Worm (Caenorhabditis elegans): ENCODE measurements around the gene F56D6.21.

F56D6.21 gene

DNA sequence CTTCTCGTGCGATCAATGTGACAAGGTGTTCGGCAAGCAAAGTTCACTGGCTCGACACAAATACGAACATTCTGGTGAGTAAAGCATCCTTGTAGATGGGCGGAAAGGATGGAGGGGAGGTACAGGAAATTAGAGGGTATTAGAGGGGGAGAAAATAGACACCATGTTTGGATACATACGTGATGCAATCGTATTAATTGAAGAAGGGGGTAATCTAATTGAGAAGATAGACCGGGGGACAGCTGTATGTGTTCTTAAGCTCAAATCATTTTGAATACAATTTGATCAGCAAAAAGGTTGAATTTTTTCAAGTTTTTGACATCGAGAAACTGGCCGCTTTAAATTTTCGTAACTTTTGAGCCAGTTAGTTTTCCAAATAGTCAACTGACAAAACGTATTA is 44.3 kb upstream of the F56D6.21 start:
- TF ChIP-seq egrh-3 (GFP tag; IDR thresholded peaks at IDR 0.05) (no peak), ceh-100 (GFP tag; IDR thresholded peaks at IDR 0.05) (no peak), chd-7 (tag; optimal IDR thresholded peaks at IDR 0.05) (no peak), gei-17 (GFP tag; optimal IDR thresholded peaks at IDR 0.05) (no peak), hlh-26 (GFP tag; conservative IDR thresholded peaks at IDR 0.05) (no peak), aptf-2 (GFP tag; conservative IDR thresholded peaks at IDR 0.05) (no peak), pha-4 (tag; optimal IDR thresholded peaks at IDR 0.05) (no peak), C06A6.2 (GFP tag; conservative IDR thresholded peaks at IDR 0.05) (no peak), lir-1 (GFP tag; conservative IDR thresholded peaks at IDR 0.05) (no peak), ceh-91 (GFP tag; IDR thresholded peaks at IDR 0.05) (no peak), snpc-4 (GFP tag; optimal IDR thresholded peaks at IDR 0.05) (no peak), snpc-4 (tag; optimal IDR thresholded peaks at IDR 0.05) (no peak), fkh-3 (tag; optimal IDR thresholded peaks at IDR 0.05) (no peak)

DNA sequence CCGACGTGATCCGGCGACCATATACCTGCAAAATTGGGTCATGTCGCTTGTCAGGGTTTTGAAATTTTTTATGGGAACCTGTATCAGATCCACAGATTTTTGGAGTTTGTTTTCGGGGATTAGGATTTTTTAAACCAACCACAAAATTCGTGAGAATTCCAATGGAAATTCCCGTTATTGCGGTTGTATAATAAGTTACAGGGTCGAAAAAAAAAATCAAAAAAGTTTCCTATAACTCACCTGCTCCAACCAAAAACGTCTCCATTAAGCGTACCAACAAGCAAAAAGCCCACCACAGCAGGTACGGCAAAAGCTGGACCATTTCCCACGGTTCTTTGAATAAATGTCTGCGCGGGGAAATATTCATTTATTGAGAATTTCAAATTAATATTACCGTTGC is 41.8 kb upstream of the F56D6.21 start:
- TF ChIP-seq nhr-90 (tag; optimal IDR thresholded peaks at IDR 0.05), result no peak
- TF ChIP-seq dox-1 (GFP tag; IDR thresholded peaks at IDR 0.05), result no peak
- TF ChIP-seq B0035.1 (tag; optimal IDR thresholded peaks at IDR 0.05), result no peak
- TF ChIP-seq ztf-18 (tag; optimal IDR thresholded peaks at IDR 0.05), result no peak
- TF ChIP-seq F37B4.10 (GFP tag; IDR thresholded peaks at IDR 0.05), result no peak

DNA sequence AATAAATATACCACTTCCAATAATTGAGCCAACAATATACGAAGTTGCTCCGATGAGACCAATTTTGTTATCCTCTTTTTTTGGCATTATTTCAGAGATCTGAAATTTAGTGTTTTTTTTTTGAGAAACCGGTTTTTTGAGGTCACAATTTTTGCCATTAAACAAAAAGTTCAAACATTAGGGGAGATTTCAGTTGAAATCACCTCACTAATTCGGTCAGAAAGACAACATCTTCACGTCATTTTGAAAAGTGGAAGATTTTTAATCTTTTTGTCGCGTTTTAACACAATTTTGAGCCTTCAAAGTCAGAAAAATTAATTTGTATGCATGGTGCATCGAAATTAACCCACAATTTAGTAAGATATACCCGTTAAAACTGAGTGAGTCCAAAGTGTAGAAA is 39.8 kb upstream of the F56D6.21 start, which contains the start of gene aat-8:
aat-8 (minus strand) TSS at position 101 of the 400 bp plus-strand sequence.
- TF ChIP-seq snpc-1.3 (tag; optimal IDR thresholded peaks at IDR 0.05; ENCODE audit: insufficient read depth) (no peak), aptf-2 (GFP tag; conservative IDR thresholded peaks at IDR 0.05) (no peak), mes-4 (tag; optimal IDR thresholded peaks at IDR 0.05) (no peak), madf-8 (GFP tag; conservative IDR thresholded peaks at IDR 0.05) (no peak), F22D6.2 (tag; optimal IDR thresholded peaks at IDR 0.05) (no peak), mxl-1 (tag; optimal IDR thresholded peaks at IDR 0.05) (no peak)

- TF ChIP-seq ceh-91 (GFP tag; IDR thresholded peaks at IDR 0.05), result no peak
- peak; percentile 34 for TF ChIP-seq nhr-80 (tag; optimal IDR thresholded peaks at IDR 0.05)
These were observed 38.7 kb upstream of the F56D6.21 start for ce11 chrIV:3866018-3866417.

ce11 chrIV:3867252-3867651 is 37.5 kb upstream of the F56D6.21 start, which contains the start of gene F37C4.4:
F37C4.4 (plus strand) TSS chrIV:3867309.
- TF ChIP-seq hmg-1.2 (GFP tag; IDR thresholded peaks at IDR 0.05) (no peak), Y53G8AR.9 (GFP tag; conservative IDR thresholded peaks at IDR 0.05) (no peak), tlf-1 (GFP tag; optimal IDR thresholded peaks at IDR 0.05) (no peak), fkh-3 (tag; optimal IDR thresholded peaks at IDR 0.05) (no peak), F52B5.7 (tag; optimal IDR thresholded peaks at IDR 0.05) (no peak), F57C9.4 (tag; optimal IDR thresholded peaks at IDR 0.05) (no peak), somi-1 (GFP tag; optimal IDR thresholded peaks at IDR 0.05) (no peak), C06A6.2 (GFP tag; conservative IDR thresholded peaks at IDR 0.05) (no peak), ztf-6 (GFP tag; IDR thresholded peaks at IDR 0.05) (no peak), die-1 (tag; optimal IDR thresholded peaks at IDR 0.05) (no peak), sea-2 (GFP tag; IDR thresholded peaks at IDR 0.05) (no peak)
